Fruit fly (Drosophila melanogaster) whole organism, wandering third instar larva: ENCODE results near the gene CG17572.
A peak's percentile ranks its signal among the peaks of the same experiment; 100 is the strongest.

ENCODE experiments used
- Abd-B ChIP-seq: fragments of >200 bp; optimal IDR thresholded peaks from 2 replicates; lab custom pipeline; 2017; ENCODE audit warnings: missing biosample characterization, missing genetic modification characterization
- CG9705 ChIP-seq: fragments of 200-800 bp; sonication (Bioruptor generic); optimal IDR thresholded peaks from 2 replicates; lab custom pipeline; 2018; ENCODE audit warnings: missing biosample characterization, mild to moderate bottlenecking, missing genetic modification characterization
- HLH106 ChIP-seq: fragments of 200-800 bp; optimal IDR thresholded peaks from 3 replicates; lab custom pipeline; 2019; ENCODE audit warnings: missing biosample characterization, mild to moderate bottlenecking, missing genetic modification characterization, moderate library complexity
- Hr78 ChIP-seq: fragments of >200 bp; optimal IDR thresholded peaks from 2 replicates; lab custom pipeline; 2017; ENCODE audit warnings: missing biosample characterization, missing genetic modification characterization
- Jra ChIP-seq: sonication (Bioruptor generic); optimal IDR thresholded peaks from 2 replicates; lab custom pipeline; 2016; ENCODE audit warnings: missing biosample characterization, missing genetic modification characterization
- Myc ChIP-seq: fragments of >200 bp; optimal IDR thresholded peaks from 2 replicates; lab custom pipeline; 2017
- N ChIP-seq: fragments of >200 bp; optimal IDR thresholded peaks from 2 replicates; lab custom pipeline; 2018; ENCODE audit warnings: missing biosample characterization, missing external identifiers, missing genetic modification characterization
- foxo ChIP-seq, 2 experiments: fragments of 200-800 bp; sonication (Bioruptor generic); optimal IDR thresholded peaks; 2 replicates in 1 of 2; 3 replicates in 1 of 2; lab custom pipeline; 2016 to 2017; ENCODE audit warnings: missing biosample characterization in 2 of 2, missing genetic modification characterization in 2 of 2
- h ChIP-seq: fragments of 200-800 bp; sonication (Bioruptor generic); optimal IDR thresholded peaks from 3 replicates; lab custom pipeline; 2016; ENCODE audit warnings: missing biosample characterization, mild to moderate bottlenecking, missing genetic modification characterization
- lola ChIP-seq: fragments of >200 bp; optimal IDR thresholded peaks from 2 replicates; lab custom pipeline; 2017; ENCODE audit warnings: missing biosample characterization, missing genetic modification characterization
- sage ChIP-seq: fragments of 200-800 bp; sonication (Bioruptor generic); optimal IDR thresholded peaks from 2 replicates; lab custom pipeline; 2016; ENCODE audit warnings: missing biosample characterization, mild to moderate bottlenecking, missing genetic modification characterization
- sv ChIP-seq: fragments of 200-800 bp; sonication (Bioruptor generic); optimal IDR thresholded peaks from 3 replicates; lab custom pipeline; 2016; ENCODE audit warnings: missing biosample characterization, missing genetic modification characterization
- woc ChIP-seq: sonication (Bioruptor generic); optimal IDR thresholded peaks from 2 replicates; lab custom pipeline; 2016; ENCODE audit warnings: missing biosample characterization, mild to moderate bottlenecking, missing genetic modification characterization

DNA sequence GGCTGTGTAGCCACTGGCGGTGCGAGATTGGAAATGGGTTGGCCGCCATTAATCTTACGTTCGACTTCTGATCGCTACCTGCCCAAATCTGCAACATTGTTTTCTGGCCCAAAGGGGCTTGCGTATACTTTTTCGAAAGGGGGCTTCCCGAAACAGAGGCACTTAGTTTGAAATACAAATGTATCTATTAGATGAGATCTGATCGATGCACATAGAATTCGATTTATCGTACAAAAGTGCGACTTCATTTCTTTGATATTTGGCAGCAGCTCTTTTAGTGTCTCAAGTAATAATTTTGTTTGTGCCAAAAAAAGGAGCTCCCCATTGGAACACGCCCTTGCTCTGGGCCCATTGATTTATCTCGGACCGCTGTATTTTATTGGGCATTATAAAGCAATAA is 2.2 kb downstream of the CG17572 start:
- TF ChIP-seq Myc (lab: Kevin White, UChicago), result no peak
- TF ChIP-seq Abd-B (GFP tag; lab: Kevin White, UChicago), result no peak
- TF ChIP-seq lola (GFP tag; lab: Kevin White, UChicago), result no peak
- no peak for TF ChIP-seq N (GFP tag; lab: Kevin White, UChicago)
- peak; percentile 73 for TF ChIP-seq woc
- TF ChIP-seq sv (GFP tag; lab: Kevin White, UChicago), result no peak
- peak; percentile 42 for TF ChIP-seq h (GFP tag; lab: Kevin White, UChicago)
- no peak for TF ChIP-seq Hr78 (GFP tag; lab: Kevin White, UChicago)
- TF ChIP-seq foxo (GFP tag; optimal IDR thresholded peaks at IDR 0.05; lab: Kevin White, UChicago), result peak in 1 of 2 experiments; percentile 39
- peak; percentile 62 for TF ChIP-seq HLH106 (tag; lab: Kevin White, UChicago)
- TF ChIP-seq Jra (GFP tag; lab: Kevin White, UChicago), result no peak
- TF ChIP-seq sage, result no peak
- no peak for TF ChIP-seq CG9705 (GFP tag; lab: Kevin White, UChicago)
